Fruit fly (Drosophila melanogaster): ENCODE data around the gene Ndc80.
A peak's percentile ranks its signal among the peaks of the same experiment; 100 is the strongest.

Gene Ndc80

dm6 chrX:13611884-13612283 lies at the start of gene Ndc80, which contains the start of gene BthD:
Gene Ndc80, minus strand, starts transcription at chrX:13612062.
Gene BthD, plus strand, starts transcription at chrX:13612131.
- TF ChIP-seq Hr83 (GFP tag; optimal IDR thresholded peaks at IDR 0.05; ENCODE audit: poor library complexity, severe bottlenecking) (no peak), fru (GFP tag; optimal IDR thresholded peaks at IDR 0.05) (no peak), foxo (GFP tag; optimal IDR thresholded peaks at IDR 0.05) (no peak), brk (GFP tag; optimal IDR thresholded peaks at IDR 0.05) (no peak), usp (GFP tag; optimal IDR thresholded peaks at IDR 0.05) (no peak), Vsx2 (GFP tag; optimal IDR thresholded peaks at IDR 0.05; ENCODE audit: partially characterized antibody) (no peak), h (GFP tag; optimal IDR thresholded peaks at IDR 0.05) (no peak)

DNA sequence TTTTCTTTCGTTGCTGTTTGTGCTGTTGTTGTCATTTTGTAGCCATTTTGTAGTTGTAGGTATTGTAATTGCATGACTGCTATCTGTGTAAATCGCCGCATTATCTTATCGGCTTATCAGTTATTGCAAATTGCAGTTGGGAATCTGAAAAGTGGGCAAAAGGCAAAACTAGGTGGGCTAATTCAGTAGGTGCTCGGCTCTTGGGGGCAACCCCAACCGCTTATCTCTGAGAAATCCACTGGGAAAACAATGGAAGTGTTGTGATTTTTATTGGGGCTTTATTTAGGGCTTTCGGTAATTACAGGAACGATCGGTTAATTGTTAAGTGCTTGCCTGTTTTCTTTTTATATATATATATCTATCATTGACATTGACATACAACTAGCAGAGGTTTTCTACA lies 39.3 kb upstream of the Ndc80 start:
- no peak for TF ChIP-seq Abd-B (GFP tag; optimal IDR thresholded peaks at IDR 0.05)
- TF ChIP-seq fru (GFP tag; optimal IDR thresholded peaks at IDR 0.05): no peak
- TF ChIP-seq sage (GFP tag; optimal IDR thresholded peaks at IDR 0.05): no peak
- TF ChIP-seq foxo (GFP tag; optimal IDR thresholded peaks at IDR 0.05): no peak
- no peak for TF ChIP-seq Rel (GFP tag; optimal IDR thresholded peaks at IDR 0.05)
- TF ChIP-seq Rel (tag; optimal IDR thresholded peaks at IDR 0.05): peak; percentile 40

- TF ChIP-seq rgr (GFP tag; optimal IDR thresholded peaks at IDR 0.05) (no peak), Dfd (GFP tag; optimal IDR thresholded peaks at IDR 0.05) (peak; percentile 84)
Measured at dm6 chrX:13649801-13650200, 37.9 kb upstream of the Ndc80 start.

DNA sequence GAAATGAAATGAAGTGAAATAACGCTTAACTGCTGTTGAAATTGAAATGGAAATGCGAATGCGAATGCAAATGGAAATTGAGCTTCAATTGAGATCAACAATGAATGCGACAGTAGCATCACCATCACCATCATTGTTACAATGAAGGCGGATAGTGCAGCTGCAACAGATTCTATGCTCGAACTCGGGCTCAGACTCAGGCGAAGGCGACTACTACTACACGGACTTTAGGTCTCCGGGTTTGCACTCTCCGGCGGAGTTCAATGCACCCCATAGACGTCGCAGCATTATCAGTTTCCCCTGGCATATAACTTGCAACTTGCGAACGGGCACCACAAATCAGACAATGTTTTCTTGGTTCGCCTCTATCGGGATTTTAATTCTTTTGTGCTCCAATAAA lies 37.0 kb upstream of the Ndc80 start:
- TF ChIP-seq lola (GFP tag; optimal IDR thresholded peaks at IDR 0.05) (no peak), jim (GFP tag; optimal IDR thresholded peaks at IDR 0.05) (no peak)

DNA sequence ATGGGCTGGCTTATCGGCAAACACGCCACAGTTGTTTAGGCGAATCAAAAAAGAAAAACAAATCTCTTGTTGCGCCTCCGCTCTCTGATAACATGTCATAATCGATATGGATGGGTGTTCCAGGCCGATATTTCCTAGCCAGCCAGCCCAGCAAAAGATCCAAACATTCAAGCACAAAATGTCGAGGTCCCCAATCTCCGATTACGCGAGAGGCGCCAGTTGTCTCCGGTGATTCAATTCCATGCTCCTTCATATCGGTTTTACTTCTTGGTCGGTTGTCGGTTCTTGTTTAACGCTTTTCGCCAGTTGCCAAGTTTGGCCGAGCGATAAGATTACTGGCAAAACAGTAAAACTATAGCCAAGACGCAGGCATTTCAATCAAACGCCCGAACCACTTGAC lies 34.3 kb upstream of the Ndc80 start:
- TF ChIP-seq HLH106 (tag; optimal IDR thresholded peaks at IDR 0.05): no peak

DNA sequence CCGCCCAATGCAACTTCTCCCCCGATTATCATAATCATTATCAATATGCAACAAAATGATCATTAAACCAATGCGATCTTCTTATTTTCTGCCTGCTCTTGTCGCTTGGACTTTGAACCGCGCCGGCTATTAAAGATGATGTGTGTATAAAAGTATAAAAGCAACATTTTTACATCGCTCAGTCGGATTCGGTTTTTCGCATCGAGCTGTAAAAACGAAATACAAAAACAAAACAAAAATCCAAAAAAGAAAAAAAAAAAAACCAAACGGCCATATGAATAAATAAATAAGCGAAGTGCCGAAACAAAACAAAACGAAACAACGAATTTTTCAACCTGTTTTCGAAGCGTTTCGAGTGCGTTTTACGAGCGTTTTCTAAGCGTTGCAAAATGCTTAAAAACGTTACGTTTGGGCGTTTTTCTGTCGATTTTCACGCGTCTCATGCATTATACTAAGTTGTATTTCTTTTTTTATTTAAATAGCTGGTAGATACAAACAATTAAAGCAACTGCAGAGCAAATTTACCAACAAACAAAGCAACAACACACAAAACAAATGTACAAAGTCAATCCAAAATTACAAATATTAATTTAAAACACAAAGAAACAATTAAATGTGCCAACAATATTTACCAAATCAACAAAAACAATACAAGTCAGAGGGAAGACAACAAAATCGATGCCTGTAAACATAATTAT lies 33.0 kb upstream of the Ndc80 start:
- TF ChIP-seq dsf (GFP tag; optimal IDR thresholded peaks at IDR 0.05; ENCODE audit: borderline replicate concordance): no peak
- peak; percentile 40 for TF ChIP-seq psq (GFP tag; optimal IDR thresholded peaks at IDR 0.05)
- peak; percentile 58 for TF ChIP-seq Hnf4 (GFP tag; optimal IDR thresholded peaks at IDR 0.05)
- TF ChIP-seq CrebA (GFP tag; optimal IDR thresholded peaks at IDR 0.05; ENCODE audit: borderline replicate concordance): peak; percentile 19

DNA sequence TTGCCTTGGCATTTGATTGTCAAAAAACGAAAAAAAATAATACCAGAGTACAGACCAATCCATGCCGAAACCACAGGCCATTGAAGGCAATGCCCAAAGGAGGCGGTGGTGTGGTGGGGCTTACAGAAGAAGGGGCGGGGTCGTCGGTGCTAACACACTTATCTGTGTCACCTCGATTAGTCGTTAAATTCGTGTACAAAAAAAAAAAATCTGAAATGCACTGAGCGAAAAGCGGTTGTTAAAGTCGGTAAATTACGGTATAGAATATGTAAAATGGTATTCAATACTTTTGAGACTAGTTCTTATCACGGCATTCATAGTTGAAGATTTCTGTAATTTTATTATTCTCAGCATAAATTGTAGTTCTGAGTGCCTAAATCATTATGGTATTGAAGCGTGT lies 32.1 kb upstream of the Ndc80 start:
- TF ChIP-seq Abd-B (GFP tag; optimal IDR thresholded peaks at IDR 0.05): no peak
- no peak for TF ChIP-seq Rel (GFP tag; optimal IDR thresholded peaks at IDR 0.05)
- TF ChIP-seq Rel (tag; optimal IDR thresholded peaks at IDR 0.05): no peak
- TF ChIP-seq ey (GFP tag; optimal IDR thresholded peaks at IDR 0.05): peak; percentile 55
- peak; percentile 19 for TF ChIP-seq dmrt93B (GFP tag; optimal IDR thresholded peaks at IDR 0.05)
- peak; percentile 70 for TF ChIP-seq h (GFP tag; optimal IDR thresholded peaks at IDR 0.05)
- peak; percentile 62 for TF ChIP-seq rgr (GFP tag; optimal IDR thresholded peaks at IDR 0.05)
- no peak for TF ChIP-seq sv (GFP tag; optimal IDR thresholded peaks at IDR 0.05)
- peak; percentile 16 for TF ChIP-seq psq (GFP tag; optimal IDR thresholded peaks at IDR 0.05)
- TF ChIP-seq OdsH (GFP tag; optimal IDR thresholded peaks at IDR 0.05): peak; percentile 60
- TF ChIP-seq Sp1 (GFP tag; optimal IDR thresholded peaks at IDR 0.05): peak; percentile 25
- TF ChIP-seq Myc (optimal IDR thresholded peaks at IDR 0.05): no peak
- TF ChIP-seq pan (optimal IDR thresholded peaks at IDR 0.05): no peak
- TF ChIP-seq jim (GFP tag; optimal IDR thresholded peaks at IDR 0.05): no peak
- TF ChIP-seq tai (GFP tag; optimal IDR thresholded peaks at IDR 0.05): no peak
- TF ChIP-seq lola (GFP tag; optimal IDR thresholded peaks at IDR 0.05): no peak
- no peak for TF ChIP-seq Jra (GFP tag; optimal IDR thresholded peaks at IDR 0.05)
- TF ChIP-seq fru (GFP tag; optimal IDR thresholded peaks at IDR 0.05): peak; percentile 66
- no peak for TF ChIP-seq dsf (GFP tag; optimal IDR thresholded peaks at IDR 0.05; ENCODE audit: borderline replicate concordance)
- TF ChIP-seq Hr78 (GFP tag; optimal IDR thresholded peaks at IDR 0.05): no peak
- peak; percentile 27 for TF ChIP-seq HLH106 (tag; optimal IDR thresholded peaks at IDR 0.05)
- peak; percentile 17 for TF ChIP-seq woc (GFP tag; optimal IDR thresholded peaks at IDR 0.05)
- no peak for TF ChIP-seq CG32264 (GFP tag; optimal IDR thresholded peaks at IDR 0.05)
- peak; percentile 16 for TF ChIP-seq brk (GFP tag; optimal IDR thresholded peaks at IDR 0.05)
- TF ChIP-seq CG9705 (GFP tag; optimal IDR thresholded peaks at IDR 0.05): no peak
- TF ChIP-seq Vsx2 (GFP tag; optimal IDR thresholded peaks at IDR 0.05; ENCODE audit: partially characterized antibody): no peak
- peak in 1 of 2 experiments; percentile 76 for TF ChIP-seq foxo (GFP tag; optimal IDR thresholded peaks at IDR 0.05)
- no peak for TF ChIP-seq N (GFP tag; optimal IDR thresholded peaks at IDR 0.05)
- TF ChIP-seq Hnf4 (GFP tag; optimal IDR thresholded peaks at IDR 0.05): peak; percentile 23
- TF ChIP-seq br (GFP tag; optimal IDR thresholded peaks at IDR 0.05): peak; percentile 38

All from whole organism, wandering third instar larva.